Fruit fly (Drosophila melanogaster) S2 (cell line): Measurements from ENCODE around the gene Mst89B.

Experiments used
- CG8478 ChIP-seq: fragments of >200 bp; optimal IDR thresholded peaks from 2 replicates; lab custom pipeline; 2018
- CTCF ChIP-seq, 2 experiments: fragments of >200 bp; optimal IDR thresholded peaks; 2 replicates each; lab custom pipeline; 2018

Gene Mst89B

dm6 chr3R:16288714-16289291 is 22.0 kb downstream of the Mst89B start:
- TF ChIP-seq CTCF (optimal IDR thresholded peaks at IDR 0.05; lab: Kevin White, UChicago) (no peak), CG8478 (lab: Kevin White, UChicago) (no peak)

- TF ChIP-seq CTCF (optimal IDR thresholded peaks at IDR 0.05; lab: Kevin White, UChicago), result no peak
- TF ChIP-seq CG8478 (lab: Kevin White, UChicago), result no peak
Observed at dm6 chr3R:16290242-16290824, 23.5 kb downstream of the Mst89B start.

- TF ChIP-seq CTCF (optimal IDR thresholded peaks at IDR 0.05; lab: Kevin White, UChicago) (no peak), CG8478 (lab: Kevin White, UChicago) (no peak)
Observed at dm6 chr3R:16295513-16296123, 28.8 kb downstream of the Mst89B start.

- TF ChIP-seq CG8478 (lab: Kevin White, UChicago) (no peak), CTCF (optimal IDR thresholded peaks at IDR 0.05; lab: Kevin White, UChicago) (peak; percentile 46 to 61)
Observed at dm6 chr3R:16305185-16305989, 38.6 kb downstream of the Mst89B start, which contains the start of gene Zip89B. Zip89B (plus strand) TSS chr3R:16305758.

dm6 chr3R:16308057-16308456 is 41.2 kb downstream of the Mst89B start:
- TF ChIP-seq CTCF (optimal IDR thresholded peaks at IDR 0.05; lab: Kevin White, UChicago) (no peak), CG8478 (lab: Kevin White, UChicago) (no peak)

- no peak for TF ChIP-seq CG8478 (lab: Kevin White, UChicago)
Observed at dm6 chr3R:16309302-16310080, 42.7 kb downstream of the Mst89B start.

dm6 chr3R:16310081-16310493 is 43.3 kb downstream of the Mst89B start:
- no peak for TF ChIP-seq CTCF (optimal IDR thresholded peaks at IDR 0.05; lab: Kevin White, UChicago)
- TF ChIP-seq CG8478 (lab: Kevin White, UChicago), result no peak

- TF ChIP-seq CG8478 (lab: Kevin White, UChicago) (no peak), CTCF (optimal IDR thresholded peaks at IDR 0.05; lab: Kevin White, UChicago) (no peak)
Observed at dm6 chr3R:16316747-16317146, 49.9 kb downstream of the Mst89B start.
